Fruit fly (Drosophila melanogaster): ENCODE data around the gene Mco3.

The Mco3 gene

dm6 chr3R:25854825-25855224 lies 42.5 kb upstream of the Mco3 start (continued):
- no peak for TF ChIP-seq CG15601 (tag; optimal IDR thresholded peaks at IDR 0.05)
- no peak for TF ChIP-seq CG8478 (optimal IDR thresholded peaks at IDR 0.05)
- TF ChIP-seq sqz (GFP tag; optimal IDR thresholded peaks at IDR 0.05), result no peak
- TF ChIP-seq vvl (GFP tag; IDR thresholded peaks at IDR 0.05), result 0 out of 2 replicates have a peak, but pooled peaks have one; percentile 35
- no peak for TF ChIP-seq kni (GFP tag; optimal IDR thresholded peaks at IDR 0.05)
- TF ChIP-seq CG31365 (tag; optimal IDR thresholded peaks at IDR 0.05), result no peak
- TF ChIP-seq Lhr (GFP tag; optimal IDR thresholded peaks at IDR 0.05), result no peak
- TF ChIP-seq CG15269 (tag; optimal IDR thresholded peaks at IDR 0.05), result peak; percentile 28
- TF ChIP-seq Meics (GFP tag; optimal IDR thresholded peaks at IDR 0.05), result peak; percentile 19
- peak; percentile 16; the same call in 1 of the 2 replicates for TF ChIP-seq Ptx1 (GFP tag; IDR thresholded peaks at IDR 0.05)
- no peak for TF ChIP-seq HmgD (GFP tag; optimal IDR thresholded peaks at IDR 0.05)
- TF ChIP-seq CG11695 (GFP tag; IDR thresholded peaks at IDR 0.05), result 0 out of 3 replicates have a peak, but pooled peaks have one; percentile 45
- TF ChIP-seq eyg (GFP tag; optimal IDR thresholded peaks at IDR 0.05), result no peak
- TF ChIP-seq Ada2b (GFP tag; IDR thresholded peaks at IDR 0.05), result peak; percentile 46; the same call in 1 of the 2 replicates
- no peak for TF ChIP-seq CG8290 (GFP tag; optimal IDR thresholded peaks at IDR 0.05)
- TF ChIP-seq CG8290 (tag; optimal IDR thresholded peaks at IDR 0.05), result no peak
- TF ChIP-seq Fer3 (tag; optimal IDR thresholded peaks at IDR 0.05), result peak; percentile 14
- TF ChIP-seq CG30431 (GFP tag; optimal IDR thresholded peaks at IDR 0.05), result no peak
- TF ChIP-seq CG11247 (GFP tag; IDR thresholded peaks at IDR 0.05), result 0 out of 2 replicates have a peak, but pooled peaks have one; percentile 12
- 0 out of 2 replicates have a peak, but pooled peaks have one; percentile 31 for TF ChIP-seq lmd (GFP tag; IDR thresholded peaks at IDR 0.05)
- TF ChIP-seq Nf-YC (tag; optimal IDR thresholded peaks at IDR 0.05), result no peak
- peak; percentile 35 for TF ChIP-seq dmrt99B (tag; optimal IDR thresholded peaks at IDR 0.05)
- peak; percentile 25 for TF ChIP-seq cwo (GFP tag; optimal IDR thresholded peaks at IDR 0.05)
- TF ChIP-seq CG13624 (GFP tag; optimal IDR thresholded peaks at IDR 0.05), result no peak
- TF ChIP-seq CG9215 (GFP tag; IDR thresholded peaks at IDR 0.05), result 0 out of 2 replicates have a peak, but pooled peaks have one; percentile 12
- no peak for TF ChIP-seq chinmo (GFP tag; IDR thresholded peaks at IDR 0.05; ENCODE audit: partially characterized antibody)
- TF ChIP-seq Hr78 (GFP tag; optimal IDR thresholded peaks at IDR 0.05), result no peak
- TF ChIP-seq Dip3 (GFP tag; optimal IDR thresholded peaks at IDR 0.05), result no peak
- TF ChIP-seq ewg (GFP tag; optimal IDR thresholded peaks at IDR 0.05), result peak; percentile 12
- TF ChIP-seq Atf6 (GFP tag; IDR thresholded peaks at IDR 0.05), result no peak; the same call in 1 of the 2 replicates
- TF ChIP-seq Dll (GFP tag; IDR thresholded peaks at IDR 0.05; ENCODE audit: partially characterized antibody), result no peak
- no peak for TF ChIP-seq Camta (GFP tag; optimal IDR thresholded peaks at IDR 0.05)
- TF ChIP-seq sc (optimal IDR thresholded peaks at IDR 0.05), result no peak
- no peak for TF ChIP-seq sc (GFP tag; optimal IDR thresholded peaks at IDR 0.05)
- TF ChIP-seq NC2α (GFP tag; optimal IDR thresholded peaks at IDR 0.05), result no peak
- TF ChIP-seq CG10147 (GFP tag; optimal IDR thresholded peaks at IDR 0.05), result peak; percentile 25
- no peak for TF ChIP-seq CG4617 (GFP tag; optimal IDR thresholded peaks at IDR 0.05; ENCODE audit: borderline replicate concordance)
- TF ChIP-seq CG15011 (GFP tag; optimal IDR thresholded peaks at IDR 0.05), result no peak

dm6 chr3R:25855594-25856305 lies 41.5 kb upstream of the Mco3 start, which contains the start of gene CG5890:
CG5890 (plus strand) TSS chr3R:25856154.
- TF ChIP-seq gem (tag; optimal IDR thresholded peaks at IDR 0.05), result peak; percentile 48
- TF ChIP-seq ind (GFP tag; optimal IDR thresholded peaks at IDR 0.05), result peak; percentile 17
- no peak for TF ChIP-seq trh (GFP tag; optimal IDR thresholded peaks at IDR 0.05)
- TF ChIP-seq CG18599 (GFP tag; optimal IDR thresholded peaks at IDR 0.05), result peak; percentile 67
- TF ChIP-seq slbo (GFP tag; IDR thresholded peaks at IDR 0.05), result peak; percentile 29; the same call in 1 of the 2 replicates
- TF ChIP-seq CG9437 (GFP tag; optimal IDR thresholded peaks at IDR 0.05), result peak; percentile 3
- no peak for TF ChIP-seq bab2 (GFP tag; optimal IDR thresholded peaks at IDR 0.05)
- peak; percentile 64 for TF ChIP-seq lab (GFP tag; optimal IDR thresholded peaks at IDR 0.05)
- TF ChIP-seq CG2678 (tag; optimal IDR thresholded peaks at IDR 0.05), result peak; percentile 72
- TF ChIP-seq Usf (GFP tag; optimal IDR thresholded peaks at IDR 0.05), result no peak
- no peak for TF ChIP-seq CHES-1-like (GFP tag; optimal IDR thresholded peaks at IDR 0.05)
- TF ChIP-seq CG9932 (GFP tag; IDR thresholded peaks at IDR 0.05), result 0 out of 2 replicates have a peak, but pooled peaks have one; percentile 14
- no peak for TF ChIP-seq CG1602 (GFP tag; optimal IDR thresholded peaks at IDR 0.05)
- TF ChIP-seq gcm2 (GFP tag; optimal IDR thresholded peaks at IDR 0.05), result no peak

Measured in whole organism, embryonic.